Fruit fly (Drosophila melanogaster) whole organism: ENCODE results near the gene CG1246.

Experiments
- Dll ChIP-seq: fragments of >200 bp; optimal IDR thresholded peaks from 2 replicates; lab custom pipeline; 2017
- EcR ChIP-seq, 2 experiments: fragments of >200 bp; optimal IDR thresholded peaks; 2 replicates each; lab custom pipeline; 2017; ENCODE audit warnings: missing biosample characterization in 2 of 2, missing genetic modification characterization in 2 of 2, missing genetic modification reagents in 2 of 2
- usp ChIP-seq: fragments of >200 bp; optimal IDR thresholded peaks from 2 replicates; lab custom pipeline; 2017; ENCODE audit warnings: missing biosample characterization, missing genetic modification characterization, mixed read lengths

dm6 chr3L:2632048-2632762, 15.6 kb upstream of the CG1246 start:
- TF ChIP-seq usp (GFP tag; lab: Kevin White, UChicago) (no peak), EcR (GFP tag; optimal IDR thresholded peaks at IDR 0.05; lab: Kevin White, UChicago) (no peak), Dll (no peak)
